Worm (Caenorhabditis elegans): ENCODE measurements around the gene W01H2.2.

W01H2.2 gene

DNA sequence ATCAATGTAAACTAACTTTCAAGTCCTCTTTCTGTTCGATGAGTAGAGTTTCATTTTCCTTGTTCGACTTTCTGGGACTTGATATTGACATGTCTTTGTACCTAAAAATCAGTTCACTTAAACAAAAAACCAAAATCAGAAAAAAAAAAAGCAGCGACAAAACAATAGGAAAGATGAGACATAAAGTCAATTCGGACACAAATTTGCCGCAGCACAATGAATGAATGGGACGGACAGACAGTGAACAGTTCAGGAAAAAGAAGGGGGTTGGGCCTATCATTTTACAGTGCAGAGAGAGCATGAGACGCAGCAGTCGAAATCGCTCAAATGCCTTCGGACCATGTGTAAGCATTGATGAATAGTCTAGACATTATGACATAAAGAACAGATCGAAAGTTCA lies 31.6 kb downstream of the W01H2.2 start, which contains the start of gene mrp-6:
TSS of gene mrp-6 (minus strand) at position 101 of the 400 bp plus-strand sequence.
- TF ChIP-seq unc-62 (GFP tag; optimal IDR thresholded peaks at IDR 0.05): no peak

DNA sequence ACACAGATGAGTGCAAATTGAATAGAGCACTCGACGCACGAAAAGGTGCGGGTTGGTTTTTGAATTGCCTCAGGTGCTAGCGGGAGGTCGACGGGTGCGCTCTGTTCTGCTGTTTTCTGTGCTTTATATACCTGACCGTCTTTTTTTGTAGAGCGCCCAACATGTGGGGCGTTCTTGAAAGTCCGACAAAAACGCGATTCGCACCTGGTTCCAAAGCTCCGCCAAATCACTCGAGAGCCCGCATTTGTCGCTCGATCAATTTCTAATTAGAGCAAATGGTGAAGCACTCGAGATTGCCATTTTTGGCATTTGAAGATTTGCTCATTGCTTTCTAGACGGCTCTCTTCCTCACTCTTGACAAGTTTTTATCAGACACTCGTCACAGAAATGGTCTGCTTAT lies 40.9 kb downstream of the W01H2.2 start, which contains the start of gene ZK470.6:
TSS of gene ZK470.6 (minus strand) at position 101 of the 400 bp plus-strand sequence.
- TF ChIP-seq unc-62 (GFP tag; optimal IDR thresholded peaks at IDR 0.05): no peak
